Fruit fly (Drosophila melanogaster): Measurements from ENCODE around the gene CG32486.
A peak's percentile ranks its signal among the peaks of the same experiment; 100 is the strongest.

Gene CG32486

dm6 chr3L:3037822-3038563 lies 32.6 kb downstream of the CG32486 start (continued):
- TF ChIP-seq Opbp (GFP tag; IDR thresholded peaks at IDR 0.05; ENCODE audit: partially characterized antibody) (0 out of 3 replicates have a peak, but pooled peaks have one; percentile 56), Nf-YC (tag; optimal IDR thresholded peaks at IDR 0.05) (peak; percentile 27), sob (GFP tag; IDR thresholded peaks at IDR 0.05) (peak; percentile 36; the same call in 1 of the 2 replicates), ato (GFP tag; IDR thresholded peaks at IDR 0.05; ENCODE audit: partially characterized antibody) (peak; percentile 23; the same call in 1 of the 2 replicates)

dm6 chr3L:3036951-3037586 lies 33.6 kb downstream of the CG32486 start:
- TF ChIP-seq dati (GFP tag; IDR thresholded peaks at IDR 0.05) (no peak), Ssrp (tag; optimal IDR thresholded peaks at IDR 0.05) (no peak), Adf1 (GFP tag; IDR thresholded peaks at IDR 0.05) (peak; percentile 24; the same call in 1 of the 2 replicates), sug (tag; optimal IDR thresholded peaks at IDR 0.05) (no peak), Sox102F (GFP tag; optimal IDR thresholded peaks at IDR 0.05) (no peak), CG7786 (GFP tag; optimal IDR thresholded peaks at IDR 0.05) (no peak), CG4854 (GFP tag; optimal IDR thresholded peaks at IDR 0.05) (no peak), H2.0 (GFP tag; IDR thresholded peaks at IDR 0.05) (no peak), so (GFP tag; IDR thresholded peaks at IDR 0.05) (no peak), sr (GFP tag; IDR thresholded peaks at IDR 0.05) (0 out of 3 replicates have a peak, but pooled peaks have one; percentile 18), CG11560 (tag; IDR thresholded peaks at IDR 0.05) (no peak), Fer2 (tag; optimal IDR thresholded peaks at IDR 0.05) (no peak), CG17186 (GFP tag; optimal IDR thresholded peaks at IDR 0.05) (no peak), CG13424 (tag; optimal IDR thresholded peaks at IDR 0.05) (no peak), Fer3 (tag; optimal IDR thresholded peaks at IDR 0.05) (no peak), Rx (GFP tag; IDR thresholded peaks at IDR 0.05) (no peak), pita (GFP tag; optimal IDR thresholded peaks at IDR 0.05) (no peak), emc (GFP tag; optimal IDR thresholded peaks at IDR 0.05) (no peak), CG11247 (GFP tag; IDR thresholded peaks at IDR 0.05) (no peak), CG3726 (GFP tag; IDR thresholded peaks at IDR 0.05) (no peak), ewg (GFP tag; optimal IDR thresholded peaks at IDR 0.05) (no peak), vfl (GFP tag; optimal IDR thresholded peaks at IDR 0.05) (peak; percentile 13), CG8944 (GFP tag; optimal IDR thresholded peaks at IDR 0.05) (no peak), CG17912 (GFP tag; optimal IDR thresholded peaks at IDR 0.05) (no peak), sima (GFP tag; optimal IDR thresholded peaks at IDR 0.05) (no peak), abd-A (tag; optimal IDR thresholded peaks at IDR 0.05) (peak; percentile 11), stwl (tag; optimal IDR thresholded peaks at IDR 0.05) (no peak), CG11695 (GFP tag; IDR thresholded peaks at IDR 0.05) (0 out of 3 replicates have a peak, but pooled peaks have one; percentile 34), Dp (GFP tag; optimal IDR thresholded peaks at IDR 0.05) (no peak), shn (GFP tag; optimal IDR thresholded peaks at IDR 0.05) (no peak), Ravus (GFP tag; IDR thresholded peaks at IDR 0.05) (no peak), gcm (GFP tag; optimal IDR thresholded peaks at IDR 0.05) (no peak), ttk (GFP tag; IDR thresholded peaks at IDR 0.05) (no peak), tup (GFP tag; optimal IDR thresholded peaks at IDR 0.05) (no peak), CG18619 (GFP tag; optimal IDR thresholded peaks at IDR 0.05) (no peak), chn (GFP tag; optimal IDR thresholded peaks at IDR 0.05) (no peak), CG14860 (GFP tag; IDR thresholded peaks at IDR 0.05; ENCODE audit: partially characterized antibody) (no peak), Med (GFP tag) (peak; percentile 41), dm (GFP tag; optimal IDR thresholded peaks at IDR 0.05) (no peak), CG2199 (GFP tag; IDR thresholded peaks at IDR 0.05) (no peak), Xrp1 (GFP tag; IDR thresholded peaks at IDR 0.05) (no peak), Jarid2 (GFP tag; optimal IDR thresholded peaks at IDR 0.05) (no peak), Hr78 (GFP tag; optimal IDR thresholded peaks at IDR 0.05) (no peak)

All from whole organism, embryonic.